Worm (Caenorhabditis elegans) whole organism, L2 larva: Measurements from ENCODE around the gene W04D2.4.
A peak's percentile ranks its signal among the peaks of the same experiment; 100 is the strongest.

Experiments
- F13H6.1 ChIP-seq: sonication (generic microtip); optimal IDR thresholded peaks from 2 replicates; lab custom pipeline; 2016; ENCODE audit warnings: missing genetic modification characterization, missing compliant biosample characterization
- lin-13 ChIP-seq: fragments of 150-350 bp; optimal IDR thresholded peaks from 2 replicates; lab custom pipeline; 2014; ENCODE audit warnings: missing biosample characterization, missing genetic modification reagents, missing genetic modification characterization
- mab-5 ChIP-seq: fragments of 150-350 bp; optimal IDR thresholded peaks from 2 replicates; lab custom pipeline; 2014; ENCODE audit warnings: missing biosample characterization, missing genetic modification characterization
- sma-9 ChIP-seq, 2 experiments: fragments of 150-350 bp in 1 of 2; sonication (generic microtip) in 1 of 2; optimal IDR thresholded peaks; 2 replicates each; lab custom pipeline; 2014 to 2016; ENCODE audit warnings: missing genetic modification characterization in 2 of 2, mild to moderate bottlenecking in 1 of 2, missing biosample characterization in 1 of 2, missing compliant biosample characterization in 1 of 2, missing genetic modification reagents in 1 of 2, moderate library complexity in 1 of 2

ce11 chrV:12486934-12487333 is 10.6 kb downstream of the W04D2.4 start, which contains the start of gene inx-11:
- no peak for TF ChIP-seq sma-9 (GFP tag; optimal IDR thresholded peaks at IDR 0.05; lab: Kevin White, UChicago)
- no peak for TF ChIP-seq sma-9 (tag; optimal IDR thresholded peaks at IDR 0.05; lab: Kevin White, UChicago)
- TF ChIP-seq mab-5 (tag; lab: Kevin White, UChicago): no peak
- TF ChIP-seq F13H6.1: peak; percentile 20
- TF ChIP-seq lin-13 (GFP tag; lab: Kevin White, UChicago): no peak
